Fruit fly (Drosophila melanogaster) whole organism, embryonic: ENCODE data around the gene Ubi-p5E.
A peak's percentile ranks its signal among the peaks of the same experiment; 100 is the strongest.

Source experiments
- CG10321 ChIP-seq: fragments of 200-800 bp; sonication (Bioruptor generic); IDR thresholded peaks from 2 replicates; pipeline ENCODE4 v1.3.6; 2022; ENCODE audit warnings: missing biosample characterization, missing genetic modification characterization
- CG10654 ChIP-seq: fragments of 200-800 bp; sonication (Bioruptor generic); optimal IDR thresholded peaks from 2 replicates; lab custom pipeline; 2016; ENCODE audit warnings: missing biosample characterization, missing genetic modification characterization
- CG11695 ChIP-seq: fragments of 200-800 bp; sonication (Bioruptor generic); IDR thresholded peaks from 3 replicates; pipeline ENCODE4 v1.3.6; 2022; ENCODE audit warnings: missing biosample characterization, missing genetic modification characterization
- CG12104 ChIP-seq: fragments of 200-800 bp; sonication (Bioruptor generic); optimal IDR thresholded peaks from 3 replicates; lab custom pipeline; 2016; ENCODE audit warnings: missing biosample characterization, missing genetic modification characterization
- CG12236 ChIP-seq: fragments of 200-800 bp; sonication (Bioruptor generic); optimal IDR thresholded peaks from 2 replicates; lab custom pipeline; 2016; ENCODE audit warnings: missing biosample characterization, missing genetic modification characterization
- CG14441 ChIP-seq: fragments of 200-800 bp; sonication (Bioruptor generic); IDR thresholded peaks from 2 replicates; pipeline ENCODE4 v1.3.6; 2022; ENCODE audit warnings: missing biosample characterization, missing genetic modification characterization
- CG16863 ChIP-seq: fragments of 200-800 bp; sonication (Bioruptor generic); optimal IDR thresholded peaks from 3 replicates; lab custom pipeline; 2016; ENCODE audit warnings: missing biosample characterization, missing genetic modification characterization
- CG1832 ChIP-seq: fragments of 200-800 bp; sonication (Bioruptor generic); optimal IDR thresholded peaks from 2 replicates; lab custom pipeline; 2017; ENCODE audit warnings: missing biosample characterization, mild to moderate bottlenecking, missing genetic modification characterization, inconsistent platforms
- CG2120 ChIP-seq: fragments of 200-800 bp; sonication (Bioruptor generic); optimal IDR thresholded peaks from 3 replicates; lab custom pipeline; 2016; ENCODE audit warnings: missing biosample characterization, missing genetic modification characterization
- CG2199 ChIP-seq: fragments of 200-800 bp; sonication (Bioruptor generic); IDR thresholded peaks from 3 replicates; pipeline ENCODE4 v1.3.6; 2022; ENCODE audit warnings: missing biosample characterization, missing genetic modification characterization
- CG2875 ChIP-seq: fragments of 200-800 bp; sonication (Bioruptor generic); optimal IDR thresholded peaks from 2 replicates; lab custom pipeline; 2017; ENCODE audit warnings: missing biosample characterization, mild to moderate bottlenecking, missing genetic modification characterization, missing genetic modification reagents
- CG30431 ChIP-seq: fragments of 200-800 bp; sonication (Bioruptor generic); optimal IDR thresholded peaks from 2 replicates; lab custom pipeline; 2017; ENCODE audit warnings: missing biosample characterization, missing genetic modification characterization
- CG42726 ChIP-seq: fragments of 200-800 bp; sonication (Bioruptor generic); IDR thresholded peaks from 2 replicates; pipeline ENCODE4 v1.3.6; 2022; ENCODE audit warnings: missing biosample characterization, missing genetic modification characterization; ENCODE audit not compliant: partially characterized antibody
- CG4820 ChIP-seq: fragments of 200-800 bp; sonication (Bioruptor generic); optimal IDR thresholded peaks from 3 replicates; lab custom pipeline; 2016; ENCODE audit warnings: missing biosample characterization, missing genetic modification characterization
- CG6175 ChIP-seq: fragments of 200-800 bp; sonication (Bioruptor generic); IDR thresholded peaks from 3 replicates; pipeline ENCODE4 v1.3.6; 2022; ENCODE audit warnings: missing biosample characterization, missing genetic modification characterization
- CG6654 ChIP-seq: fragments of 200-800 bp; sonication (Bioruptor generic); optimal IDR thresholded peaks from 2 replicates; lab custom pipeline; 2017; ENCODE audit warnings: missing biosample characterization, mild to moderate bottlenecking, missing genetic modification characterization
- CG6683 ChIP-seq: fragments of 200-800 bp; sonication (Bioruptor generic); optimal IDR thresholded peaks from 2 replicates; lab custom pipeline; 2017; ENCODE audit warnings: missing biosample characterization, mild to moderate bottlenecking, missing genetic modification characterization, missing genetic modification reagents
- CG7357 ChIP-seq: fragments of 200-800 bp; sonication (Bioruptor generic); IDR thresholded peaks from 3 replicates; pipeline ENCODE4 v1.3.6; 2022; ENCODE audit warnings: missing biosample characterization, missing genetic modification characterization
- CG7556 ChIP-seq: fragments of 200-800 bp; sonication (Bioruptor generic); optimal IDR thresholded peaks from 2 replicates; lab custom pipeline; 2017; ENCODE audit warnings: missing biosample characterization, mild to moderate bottlenecking, missing genetic modification characterization
- CG9817 ChIP-seq: fragments of 200-800 bp; sonication (Bioruptor generic); optimal IDR thresholded peaks from 2 replicates; lab custom pipeline; 2018; ENCODE audit warnings: missing biosample characterization, mild to moderate bottlenecking, missing genetic modification characterization, moderate library complexity
- CTCF ChIP-seq: fragments of 200-800 bp; sonication (Bioruptor generic); optimal IDR thresholded peaks from 2 replicates; lab custom pipeline; 2017; ENCODE audit warnings: missing biosample characterization, mild to moderate bottlenecking, missing genetic modification characterization, moderate library complexity
- Dref ChIP-seq: fragments of 200-800 bp; sonication (Bioruptor generic); IDR thresholded peaks from 2 replicates; pipeline ENCODE4 v1.3.6; 2022; ENCODE audit warnings: missing biosample characterization, missing genetic modification characterization
- Eip74EF ChIP-seq, 2 experiments: fragments of 200-800 bp in 1 of 2; fragments of >200 bp in 1 of 2; sonication (Bioruptor generic) in 1 of 2; optimal IDR thresholded peaks; 2 replicates each; lab custom pipeline; 2017 to 2019; ENCODE audit warnings: missing biosample characterization in 2 of 2, missing genetic modification characterization in 2 of 2, mild to moderate bottlenecking in 1 of 2, moderate library complexity in 1 of 2
- Ets65A ChIP-seq: fragments of 200-800 bp; sonication (Bioruptor generic); peaks from one replicate; lab custom pipeline; 2016; ENCODE audit warnings: missing biosample characterization, missing genetic modification characterization
- H15 ChIP-seq: fragments of 200-800 bp; sonication (Bioruptor generic); IDR thresholded peaks from 3 replicates; pipeline ENCODE4 v1.3.6; 2022; ENCODE audit warnings: missing biosample characterization, missing genetic modification characterization
- Hr3 ChIP-seq: fragments of 200-800 bp; sonication (Bioruptor generic); optimal IDR thresholded peaks from 3 replicates; lab custom pipeline; 2016; ENCODE audit warnings: missing biosample characterization, missing genetic modification characterization
- Meics ChIP-seq: fragments of 200-800 bp; sonication (Bioruptor generic); optimal IDR thresholded peaks from 2 replicates; lab custom pipeline; 2017; ENCODE audit warnings: missing biosample characterization, mild to moderate bottlenecking, missing genetic modification characterization
- NC2β ChIP-seq: fragments of 200-800 bp; sonication (Bioruptor generic); optimal IDR thresholded peaks from 2 replicates; lab custom pipeline; 2016; ENCODE audit warnings: missing biosample characterization, missing genetic modification characterization
- Nf-YB ChIP-seq: fragments of 200-800 bp; sonication (Bioruptor generic); optimal IDR thresholded peaks from 3 replicates; lab custom pipeline; 2019; ENCODE audit warnings: missing biosample characterization, mild to moderate bottlenecking, missing genetic modification characterization, moderate library complexity
- Poxn ChIP-seq: fragments of 200-800 bp; sonication (Bioruptor generic); IDR thresholded peaks from 2 replicates; pipeline ENCODE4 v1.3.6; 2022; ENCODE audit warnings: missing biosample characterization, missing genetic modification characterization
- Rfx ChIP-seq: fragments of 200-800 bp; sonication (Bioruptor generic); IDR thresholded peaks from 2 replicates; pipeline ENCODE4 v1.3.6; 2022; ENCODE audit warnings: missing biosample characterization, missing genetic modification characterization
- Trl ChIP-seq, 3 experiments: fragments of >200 bp in 2 of 3; fragments of 200-800 bp in 1 of 3; sonication (Bioruptor generic) in 1 of 3; optimal IDR thresholded peaks; 2 replicates in 1 of 3; 3 replicates in 2 of 3; lab custom pipeline; 2016 to 2017; ENCODE audit warnings: missing biosample characterization in 1 of 3, missing genetic modification characterization in 1 of 3
- ab ChIP-seq: fragments of 200-800 bp; sonication (Bioruptor generic); optimal IDR thresholded peaks from 2 replicates; lab custom pipeline; 2016; ENCODE audit warnings: missing biosample characterization, missing genetic modification characterization
- chif ChIP-seq, 2 experiments: fragments of 200-800 bp; sonication (Bioruptor generic); optimal IDR thresholded peaks; 3 replicates each; lab custom pipeline; 2016; ENCODE audit warnings: missing biosample characterization in 2 of 2, missing genetic modification characterization in 2 of 2
- en ChIP-seq: fragments of 200-800 bp; sonication (Bioruptor generic); optimal IDR thresholded peaks from 2 replicates; lab custom pipeline; 2016; ENCODE audit warnings: missing biosample characterization, missing genetic modification characterization
- ewg ChIP-seq: fragments of 200-800 bp; sonication (Bioruptor generic); optimal IDR thresholded peaks from 3 replicates; lab custom pipeline; 2017; ENCODE audit warnings: mild to moderate bottlenecking, missing biosample characterization, missing genetic modification reagents, missing genetic modification characterization
- fru ChIP-seq: fragments of >200 bp; optimal IDR thresholded peaks from 2 replicates; lab custom pipeline; 2017
- hkb ChIP-seq, 2 experiments: fragments of 200-800 bp in 1 of 2; fragments of >200 bp in 1 of 2; sonication (Bioruptor generic) in 1 of 2; IDR thresholded peaks in 1 of 2; optimal IDR thresholded peaks in 1 of 2; 2 replicates each; pipeline versions ENCODE4 v1.3.6 to Lab custom; 2017 to 2022; ENCODE audit warnings: missing biosample characterization in 1 of 2, missing genetic modification characterization in 1 of 2
- kah ChIP-seq: fragments of 200-800 bp; sonication (Bioruptor generic); optimal IDR thresholded peaks from 2 replicates; lab custom pipeline; 2018; ENCODE audit warnings: missing biosample characterization, mild to moderate bottlenecking, missing genetic modification characterization
- nau ChIP-seq: fragments of 200-800 bp; sonication (Bioruptor generic); optimal IDR thresholded peaks from 3 replicates; lab custom pipeline; 2017; ENCODE audit warnings: missing biosample characterization, mild to moderate bottlenecking, missing genetic modification characterization, missing genetic modification reagents
- onecut ChIP-seq: fragments of 200-800 bp; sonication (Bioruptor generic); IDR thresholded peaks from 2 replicates; pipeline ENCODE4 v1.3.6; 2022; ENCODE audit warnings: missing biosample characterization, missing genetic modification characterization
- p53 ChIP-seq: fragments of 200-800 bp; sonication (Bioruptor generic); optimal IDR thresholded peaks from 2 replicates; lab custom pipeline; 2016; ENCODE audit warnings: missing biosample characterization, missing genetic modification characterization
- repo ChIP-seq: fragments of 200-800 bp; sonication (Bioruptor generic); optimal IDR thresholded peaks from 2 replicates; lab custom pipeline; 2016; ENCODE audit warnings: missing biosample characterization, missing genetic modification characterization
- row ChIP-seq: fragments of 200-800 bp; sonication (Bioruptor generic); IDR thresholded peaks from 3 replicates; pipeline ENCODE4 v1.3.6; 2022; ENCODE audit warnings: missing biosample characterization, missing genetic modification characterization
- schlank ChIP-seq: fragments of 200-800 bp; sonication (Bioruptor generic); optimal IDR thresholded peaks from 2 replicates; lab custom pipeline; 2018; ENCODE audit warnings: missing biosample characterization, mild to moderate bottlenecking, missing genetic modification characterization
- sima ChIP-seq: fragments of 200-800 bp; sonication (Bioruptor generic); optimal IDR thresholded peaks from 2 replicates; lab custom pipeline; 2016; ENCODE audit warnings: missing biosample characterization, missing genetic modification characterization
- slp2 ChIP-seq: fragments of 200-800 bp; sonication (Bioruptor generic); optimal IDR thresholded peaks from 2 replicates; lab custom pipeline; 2016; ENCODE audit warnings: missing biosample characterization, missing genetic modification characterization
- sob ChIP-seq: fragments of 200-800 bp; sonication (Bioruptor generic); IDR thresholded peaks from 2 replicates; pipeline ENCODE4 v1.3.6; 2022; ENCODE audit warnings: missing biosample characterization, missing genetic modification characterization
- trem ChIP-seq: fragments of 200-800 bp; optimal IDR thresholded peaks from 3 replicates; lab custom pipeline; 2019; ENCODE audit warnings: missing biosample characterization, mild to moderate bottlenecking, missing genetic modification characterization, moderate library complexity
- unc-4 ChIP-seq: fragments of 200-800 bp; sonication (Bioruptor generic); IDR thresholded peaks from 2 replicates; pipeline ENCODE4 v1.3.6; 2022; ENCODE audit warnings: missing biosample characterization, missing genetic modification characterization; ENCODE audit not compliant: partially characterized antibody
- yki ChIP-seq: fragments of >200 bp; optimal IDR thresholded peaks from 3 replicates; lab custom pipeline; 2018

Ubi-p5E gene

DNA sequence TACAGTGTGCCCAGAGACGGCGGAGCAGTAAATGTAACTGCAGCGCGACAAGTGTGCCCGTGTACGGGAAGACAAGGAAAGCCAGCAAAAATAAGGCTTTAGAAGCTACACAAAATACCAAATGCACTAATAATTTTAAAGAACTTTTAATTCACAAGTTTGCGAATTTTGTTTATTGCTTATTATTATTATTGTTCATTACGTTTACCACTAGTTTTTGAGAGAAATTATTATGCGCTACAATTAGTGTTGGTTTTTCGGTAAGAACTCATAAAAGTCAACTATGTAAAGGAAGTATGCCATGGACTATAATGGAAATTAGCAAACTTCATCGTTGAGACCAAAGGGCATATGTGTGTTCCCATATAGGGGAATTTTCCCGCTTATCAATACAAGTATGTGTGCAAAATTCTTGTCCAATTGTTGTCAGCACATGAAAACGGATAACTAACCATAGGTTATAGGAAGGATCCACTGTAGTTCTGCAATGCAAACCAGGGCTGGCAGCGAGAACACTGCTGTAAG, 12.2 kb downstream of the Ubi-p5E start, which contains the start of gene schlank (continued):
- TF ChIP-seq CG42726 (GFP tag; lab: Robert Waterston, UW) (no peak), CG11695 (GFP tag; lab: Robert Waterston, UW) (peak; percentile 51; the same call in 1 of the 3 replicates), schlank (tag; lab: Kevin White, UChicago) (peak; percentile 64), onecut (GFP tag; lab: Robert Waterston, UW) (peak; percentile 8; the same call in 1 of the 2 replicates), CG4820 (GFP tag; lab: Kevin White, UChicago) (no peak), NC2β (GFP tag; lab: Kevin White, UChicago) (peak; percentile 60), CG2875 (GFP tag; lab: Kevin White, UChicago) (no peak), unc-4 (GFP tag; lab: Robert Waterston, UW) (no peak), hkb (optimal IDR thresholded peaks at IDR 0.05; lab: Kevin White, UChicago) (no peak), hkb (GFP tag; IDR thresholded peaks at IDR 0.05; lab: Robert Waterston, UW) (no peak), repo (GFP tag; lab: Kevin White, UChicago) (peak; percentile 24), sima (GFP tag; lab: Kevin White, UChicago) (no peak), ewg (GFP tag; lab: Kevin White, UChicago) (peak; percentile 39), sob (GFP tag; lab: Robert Waterston, UW) (peak; percentile 27; the same call in 1 of the 2 replicates), Rfx (GFP tag; lab: Robert Waterston, UW) (peak; percentile 67), en (GFP tag; lab: Kevin White, UChicago) (no peak), slp2 (GFP tag; lab: Kevin White, UChicago) (peak; percentile 42), chif (GFP tag; optimal IDR thresholded peaks at IDR 0.05; lab: Kevin White, UChicago) (peak; percentile 8 to 46), CG30431 (GFP tag; lab: Kevin White, UChicago) (peak; percentile 9), Trl (optimal IDR thresholded peaks at IDR 0.05; lab: Kevin White, UChicago) (no peak), Trl (GFP tag; optimal IDR thresholded peaks at IDR 0.05; lab: Kevin White, UChicago) (peak; percentile 51), nau (no peak), CG10321 (GFP tag; lab: Robert Waterston, UW) (no peak), CG1832 (GFP tag; lab: Kevin White, UChicago) (no peak), CG12236 (GFP tag; lab: Kevin White, UChicago) (no peak), ab (GFP tag; lab: Kevin White, UChicago) (no peak), yki (lab: Kevin White, UChicago) (no peak), Eip74EF (GFP tag; optimal IDR thresholded peaks at IDR 0.05; lab: Kevin White, UChicago) (no peak), CG7556 (peak; percentile 16), CTCF (GFP tag; lab: Kevin White, UChicago) (no peak), row (GFP tag; lab: Robert Waterston, UW) (peak; percentile 91), Poxn (GFP tag; lab: Robert Waterston, UW) (no peak), fru (lab: Kevin White, UChicago) (no peak), CG14441 (GFP tag; lab: Robert Waterston, UW) (peak; percentile 71), CG12104 (GFP tag; lab: Kevin White, UChicago) (peak; percentile 27), H15 (GFP tag; lab: Robert Waterston, UW) (peak; percentile 45; the same call in 1 of the 3 replicates), CG10654 (peak; percentile 40), p53 (GFP tag; lab: Kevin White, UChicago) (peak; percentile 14), Hr3 (GFP tag; lab: Kevin White, UChicago) (peak; percentile 41), CG7357 (peak; percentile 62; the same call in 2 of the 3 replicates), Dref (GFP tag; lab: Robert Waterston, UW) (peak; percentile 24; the same call in 1 of the 2 replicates), CG16863 (GFP tag; lab: Kevin White, UChicago) (peak; percentile 57), CG2199 (no peak), trem (peak; percentile 10), Nf-YB (no peak), kah (GFP tag; lab: Kevin White, UChicago) (no peak), CG9817 (no peak), CG6175 (GFP tag; lab: Robert Waterston, UW) (no peak), CG6683 (no peak), CG2120 (GFP tag; lab: Kevin White, UChicago) (peak; percentile 70), CG6654 (GFP tag; lab: Kevin White, UChicago) (no peak), Ets65A (peak; percentile 97), Meics (peak; percentile 18)
